Worm (Caenorhabditis elegans): Measurements from ENCODE around the gene Y41D4A.1.

- no peak for TF ChIP-seq sem-4 (tag; optimal IDR thresholded peaks at IDR 0.05)
- TF ChIP-seq unc-55 (GFP tag; optimal IDR thresholded peaks at IDR 0.05) = no peak
- no peak for TF ChIP-seq lin-13 (GFP tag; optimal IDR thresholded peaks at IDR 0.05)
- no peak for TF ChIP-seq sma-3 (GFP tag; optimal IDR thresholded peaks at IDR 0.05)
- no peak for TF ChIP-seq lsy-2 (tag; optimal IDR thresholded peaks at IDR 0.05)
- no peak for TF ChIP-seq ceh-16 (tag; optimal IDR thresholded peaks at IDR 0.05)
- no peak for TF ChIP-seq alr-1 (tag; optimal IDR thresholded peaks at IDR 0.05)
- no peak for TF ChIP-seq ztf-11 (tag; optimal IDR thresholded peaks at IDR 0.05)
- no peak for TF ChIP-seq mdl-1 (tag; optimal IDR thresholded peaks at IDR 0.05)
- TF ChIP-seq fos-1 (tag; optimal IDR thresholded peaks at IDR 0.05) = no peak
- TF ChIP-seq ZK546.5 (tag; optimal IDR thresholded peaks at IDR 0.05) = no peak
- TF ChIP-seq elt-1 (tag; optimal IDR thresholded peaks at IDR 0.05) = no peak
- no peak for TF ChIP-seq crh-2 (tag; optimal IDR thresholded peaks at IDR 0.05)
These were observed 8.5 kb upstream of the Y41D4A.1 start for ce11 chrIV:1763452-1763851.

Measured in whole organism, L2 larva.